Worm (Caenorhabditis elegans) whole organism, young adult: ENCODE results near the gene unc-6.

Source experiments
- Y56A3A.18 ChIP-seq: fragments of 200-800 bp; sonication (Bioruptor generic); IDR thresholded peaks from 2 replicates; pipeline ENCODE4 v1.3.6; 2022; ENCODE audit warnings: missing genetic modification reagents, missing genetic modification characterization, missing compliant biosample characterization
- akir-1 ChIP-seq: fragments of 200-800 bp; sonication (Bioruptor generic); optimal IDR thresholded peaks from 2 replicates; lab custom pipeline; 2018; ENCODE audit warnings: mild to moderate bottlenecking, missing genetic modification characterization, moderate library complexity, missing compliant biosample characterization
- attf-6 ChIP-seq: fragments of 200-800 bp; sonication (Bioruptor generic); IDR thresholded peaks from 2 replicates; pipeline ENCODE4 v1.3.6; 2022; ENCODE audit warnings: missing genetic modification reagents, missing genetic modification characterization, missing compliant biosample characterization
- cebp-1 ChIP-seq, 2 experiments: fragments of 200-800 bp in 1 of 2; sonication (Bioruptor generic) in 1 of 2; sonication (generic microtip) in 1 of 2; IDR thresholded peaks in 1 of 2; optimal IDR thresholded peaks in 1 of 2; 2 replicates each; pipeline versions ENCODE4 v1.3.6 to Lab custom; 2017 to 2022; ENCODE audit warnings: missing compliant biosample characterization in 2 of 2, missing genetic modification characterization in 2 of 2, mild to moderate bottlenecking in 1 of 2, missing genetic modification reagents in 1 of 2, moderate library complexity in 1 of 2
- ceh-27 ChIP-seq: fragments of 200-800 bp; sonication (Bioruptor generic); optimal IDR thresholded peaks from 2 replicates; lab custom pipeline; 2018; ENCODE audit warnings: mild to moderate bottlenecking, missing genetic modification characterization, moderate library complexity, missing compliant biosample characterization
- ceh-79 ChIP-seq: sonication (generic microtip); optimal IDR thresholded peaks from 2 replicates; lab custom pipeline; 2017; ENCODE audit warnings: mild to moderate bottlenecking, missing genetic modification characterization, missing compliant biosample characterization
- egrh-3 ChIP-seq: fragments of 200-800 bp; sonication (Bioruptor generic); IDR thresholded peaks from 2 replicates; pipeline ENCODE4 v1.3.6; 2022; ENCODE audit warnings: missing genetic modification reagents, missing genetic modification characterization, missing compliant biosample characterization
- lag-1 ChIP-seq: fragments of 200-800 bp; sonication (Bioruptor generic); IDR thresholded peaks from 2 replicates; pipeline ENCODE4 v1.3.6; 2022; ENCODE audit warnings: missing genetic modification reagents, missing genetic modification characterization, missing compliant biosample characterization
- sdz-38 ChIP-seq: sonication (generic microtip); optimal IDR thresholded peaks from 2 replicates; lab custom pipeline; 2016; ENCODE audit warnings: missing genotype, missing genetic modification characterization, missing compliant biosample characterization
- snpc-4 ChIP-seq, 5 experiments: fragments of 150-350 bp in 1 of 5; sonication (generic microtip) in 4 of 5; optimal IDR thresholded peaks; 2 replicates each; lab custom pipeline; 2014 to 2018; ENCODE audit warnings: missing genetic modification characterization in 5 of 5, missing biosample characterization in 3 of 5, antibody characterized with exemption in 2 of 5, mild to moderate bottlenecking in 2 of 5, missing compliant biosample characterization in 2 of 5, missing genotype in 2 of 5, moderate library complexity in 2 of 5, missing genetic modification reagents in 1 of 5
- zim-3 ChIP-seq: sonication (generic microtip); optimal IDR thresholded peaks from 2 replicates; lab custom pipeline; 2017; ENCODE audit warnings: mild to moderate bottlenecking, missing genetic modification characterization, moderate library complexity, missing compliant biosample characterization

unc-6 gene

DNA sequence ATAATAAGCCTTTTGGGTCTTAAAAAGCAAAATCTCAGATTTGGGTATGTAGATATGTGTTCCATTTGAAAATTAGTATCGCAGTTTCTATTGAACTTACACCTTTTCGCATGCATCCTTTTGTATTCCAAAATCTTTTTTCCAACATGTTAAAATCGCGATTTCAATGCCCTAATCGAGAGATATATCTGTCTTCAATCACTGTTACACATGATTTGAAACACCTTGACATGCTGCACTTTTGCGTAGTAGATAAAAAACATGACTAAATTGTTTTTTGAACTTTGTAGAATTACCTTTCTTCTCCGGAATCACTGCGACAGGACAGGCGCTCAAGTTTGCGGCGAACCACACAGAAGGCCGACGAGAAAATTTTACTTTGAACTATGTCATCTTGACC, 52.2 kb downstream of the unc-6 start:
- no peak for TF ChIP-seq ceh-27 (GFP tag; lab: Kevin White, UChicago)
- no peak for TF ChIP-seq ceh-79 (tag; lab: Kevin White, UChicago)
- no peak for TF ChIP-seq zim-3 (tag; lab: Kevin White, UChicago)
- no peak for TF ChIP-seq lag-1 (GFP tag; lab: Robert Waterston, UW)
- TF ChIP-seq sdz-38 (tag; lab: Kevin White, UChicago) = no peak
- no peak for TF ChIP-seq egrh-3
- TF ChIP-seq cebp-1 (GFP tag; IDR thresholded peaks at IDR 0.05; lab: Robert Waterston, UW) = no peak
- TF ChIP-seq cebp-1 (tag; optimal IDR thresholded peaks at IDR 0.05; lab: Kevin White, UChicago) = no peak
- no peak for TF ChIP-seq akir-1 (GFP tag; lab: Kevin White, UChicago)
- no peak for TF ChIP-seq attf-6 (GFP tag; lab: Robert Waterston, UW)
- TF ChIP-seq snpc-4 (GFP tag; optimal IDR thresholded peaks at IDR 0.05; lab: Kevin White, UChicago) = no peak
- no peak for TF ChIP-seq snpc-4 (tag; optimal IDR thresholded peaks at IDR 0.05; lab: Kevin White, UChicago)
- TF ChIP-seq Y56A3A.18 = no peak
- TF ChIP-seq, all 124 proteins: peak for 0
